Fruit fly (Drosophila melanogaster) whole organism, embryonic: ENCODE results near the gene Peritrophin-15a.

Source experiments
- Adf1 ChIP-seq: fragments of 200-800 bp; sonication (Bioruptor generic); IDR thresholded peaks from 2 replicates; pipeline ENCODE4 v1.3.6; 2022; ENCODE audit warnings: missing biosample characterization, missing genetic modification characterization
- Aef1 ChIP-seq: fragments of 200-800 bp; sonication (Bioruptor generic); IDR thresholded peaks from 3 replicates; pipeline ENCODE4 v1.3.6; 2022; ENCODE audit warnings: missing biosample characterization, missing genetic modification characterization
- Antp ChIP-seq: fragments of 200-800 bp; sonication (Bioruptor generic); optimal IDR thresholded peaks from 3 replicates; lab custom pipeline; 2016; ENCODE audit warnings: missing biosample characterization, missing genetic modification characterization
- Bteb2 ChIP-seq: fragments of 200-800 bp; sonication (Bioruptor generic); optimal IDR thresholded peaks from 2 replicates; lab custom pipeline; 2016; ENCODE audit warnings: missing biosample characterization, missing genetic modification characterization
- CG10267 ChIP-seq: fragments of 200-800 bp; sonication (Bioruptor generic); optimal IDR thresholded peaks from 2 replicates; lab custom pipeline; 2018; ENCODE audit warnings: missing biosample characterization, mild to moderate bottlenecking, missing genetic modification characterization, moderate library complexity
- CG10321 ChIP-seq: fragments of 200-800 bp; sonication (Bioruptor generic); IDR thresholded peaks from 2 replicates; pipeline ENCODE4 v1.3.6; 2022; ENCODE audit warnings: missing biosample characterization, missing genetic modification characterization
- CG11398 ChIP-seq: fragments of 200-800 bp; sonication (Bioruptor generic); optimal IDR thresholded peaks from 2 replicates; lab custom pipeline; 2016; ENCODE audit warnings: missing biosample characterization, missing genetic modification characterization
- CG11560 ChIP-seq: fragments of 200-800 bp; sonication (Bioruptor generic); IDR thresholded peaks from 3 replicates; pipeline ENCODE4 v1.3.6; 2022; ENCODE audit warnings: missing biosample characterization, missing genetic modification characterization
- CG12155 ChIP-seq: fragments of 200-800 bp; sonication (Bioruptor generic); optimal IDR thresholded peaks from 3 replicates; lab custom pipeline; 2016; ENCODE audit warnings: missing biosample characterization, missing genetic modification characterization
- CG12236 ChIP-seq: fragments of 200-800 bp; sonication (Bioruptor generic); optimal IDR thresholded peaks from 2 replicates; lab custom pipeline; 2016; ENCODE audit warnings: missing biosample characterization, missing genetic modification characterization
- CG13123 ChIP-seq: fragments of 200-800 bp; sonication (Bioruptor generic); optimal IDR thresholded peaks from 2 replicates; lab custom pipeline; 2016; ENCODE audit warnings: missing biosample characterization, missing genetic modification characterization
- CG1832 ChIP-seq: fragments of 200-800 bp; sonication (Bioruptor generic); optimal IDR thresholded peaks from 2 replicates; lab custom pipeline; 2017; ENCODE audit warnings: missing biosample characterization, mild to moderate bottlenecking, missing genetic modification characterization, inconsistent platforms
- CG30403 ChIP-seq: fragments of 200-800 bp; sonication (Bioruptor generic); optimal IDR thresholded peaks from 3 replicates; lab custom pipeline; 2016; ENCODE audit warnings: missing biosample characterization, missing genetic modification characterization
- CG30431 ChIP-seq: fragments of 200-800 bp; sonication (Bioruptor generic); optimal IDR thresholded peaks from 2 replicates; lab custom pipeline; 2017; ENCODE audit warnings: missing biosample characterization, missing genetic modification characterization
- CG4328 ChIP-seq: fragments of 200-800 bp; sonication (Bioruptor generic); optimal IDR thresholded peaks from 3 replicates; lab custom pipeline; 2017; ENCODE audit warnings: missing biosample characterization, missing genetic modification reagents, missing genetic modification characterization
- CG4360 ChIP-seq: fragments of 200-800 bp; sonication (Bioruptor generic); IDR thresholded peaks from 2 replicates; pipeline ENCODE4 v1.3.6; 2022; ENCODE audit warnings: missing biosample characterization, missing genetic modification characterization
- CG4404 ChIP-seq: fragments of 200-800 bp; sonication (Bioruptor generic); IDR thresholded peaks from 2 replicates; pipeline ENCODE4 v1.3.6; 2022; ENCODE audit warnings: missing biosample characterization, missing genetic modification characterization
- CG4617 ChIP-seq: fragments of 200-800 bp; sonication (Bioruptor generic); optimal IDR thresholded peaks from 3 replicates; lab custom pipeline; 2016; ENCODE audit warnings: missing biosample characterization, missing genetic modification characterization, borderline replicate concordance
- CG4707 ChIP-seq: fragments of 200-800 bp; sonication (Bioruptor generic); optimal IDR thresholded peaks from 2 replicates; lab custom pipeline; 2018; ENCODE audit warnings: missing biosample characterization, mild to moderate bottlenecking, missing genetic modification characterization, moderate library complexity
- CG6791 ChIP-seq: fragments of 200-800 bp; sonication (Bioruptor generic); IDR thresholded peaks from 3 replicates; pipeline ENCODE4 v1.3.6; 2022; ENCODE audit warnings: missing biosample characterization, missing genetic modification characterization; ENCODE audit not compliant: partially characterized antibody
- CG7372 ChIP-seq: fragments of 200-800 bp; sonication (Bioruptor generic); IDR thresholded peaks from 2 replicates; pipeline ENCODE4 v1.3.6; 2022; ENCODE audit warnings: missing biosample characterization, missing genetic modification characterization
- CG8944 ChIP-seq: fragments of 200-800 bp; sonication (Bioruptor generic); optimal IDR thresholded peaks from 3 replicates; lab custom pipeline; 2016; ENCODE audit warnings: missing biosample characterization, missing genetic modification characterization
- CG9797 ChIP-seq: fragments of 200-800 bp; sonication (Bioruptor generic); optimal IDR thresholded peaks from 3 replicates; lab custom pipeline; 2018; ENCODE audit warnings: missing biosample characterization, mild to moderate bottlenecking, missing genetic modification characterization
- CG9876 ChIP-seq: fragments of 200-800 bp; sonication (Bioruptor generic); optimal IDR thresholded peaks from 2 replicates; lab custom pipeline; 2016; ENCODE audit warnings: missing biosample characterization, missing genetic modification characterization
- Gug ChIP-seq: fragments of 200-800 bp; sonication (Bioruptor generic); IDR thresholded peaks from 4 replicates; pipeline ENCODE4 v1.3.6; 2022; ENCODE audit warnings: missing biosample characterization, missing genetic modification characterization
- HLH3B ChIP-seq: fragments of 200-800 bp; sonication (Bioruptor generic); IDR thresholded peaks from 2 replicates; pipeline ENCODE4 v1.3.6; 2022; ENCODE audit warnings: missing biosample characterization, missing genetic modification characterization
- HLH54F ChIP-seq: fragments of 200-800 bp; sonication (Bioruptor generic); optimal IDR thresholded peaks from 3 replicates; lab custom pipeline; 2016; ENCODE audit warnings: missing biosample characterization, missing genetic modification characterization
- HmgD ChIP-seq: fragments of 200-800 bp; sonication (Bioruptor generic); optimal IDR thresholded peaks from 3 replicates; lab custom pipeline; 2016; ENCODE audit warnings: missing biosample characterization, missing genetic modification characterization
- Meics ChIP-seq: fragments of 200-800 bp; sonication (Bioruptor generic); optimal IDR thresholded peaks from 2 replicates; lab custom pipeline; 2017; ENCODE audit warnings: missing biosample characterization, mild to moderate bottlenecking, missing genetic modification characterization
- Ptx1 ChIP-seq: fragments of 200-800 bp; sonication (Bioruptor generic); IDR thresholded peaks from 2 replicates; pipeline ENCODE4 v1.3.6; 2022; ENCODE audit warnings: missing biosample characterization, missing genetic modification characterization
- Ravus ChIP-seq: fragments of 200-800 bp; sonication (Bioruptor generic); IDR thresholded peaks from 2 replicates; pipeline ENCODE4 v1.3.6; 2022; ENCODE audit warnings: missing biosample characterization, missing genetic modification characterization
- Sox102F ChIP-seq: fragments of 200-800 bp; sonication (Bioruptor generic); optimal IDR thresholded peaks from 2 replicates; lab custom pipeline; 2018; ENCODE audit warnings: missing biosample characterization, mild to moderate bottlenecking, missing genetic modification characterization, moderate library complexity
- Taf1 ChIP-seq: fragments of 200-800 bp; sonication (Bioruptor generic); IDR thresholded peaks from 2 replicates; pipeline ENCODE4 v1.3.6; 2022; ENCODE audit warnings: missing biosample characterization, missing genetic modification characterization
- ap ChIP-seq: fragments of 200-800 bp; sonication (Bioruptor generic); IDR thresholded peaks from 2 replicates; pipeline ENCODE4 v1.3.6; 2022; ENCODE audit warnings: missing biosample characterization, missing genetic modification characterization
- ash1 ChIP-seq: fragments of 200-800 bp; sonication (Bioruptor generic); optimal IDR thresholded peaks from 2 replicates; lab custom pipeline; 2018; ENCODE audit warnings: missing biosample characterization, mild to moderate bottlenecking, missing genetic modification characterization
- chif ChIP-seq, 2 experiments: fragments of 200-800 bp; sonication (Bioruptor generic); optimal IDR thresholded peaks; 3 replicates each; lab custom pipeline; 2016; ENCODE audit warnings: missing biosample characterization in 2 of 2, missing genetic modification characterization in 2 of 2
- da ChIP-seq: fragments of 200-800 bp; sonication (Bioruptor generic); optimal IDR thresholded peaks from 2 replicates; lab custom pipeline; 2016; ENCODE audit warnings: missing biosample characterization, missing genetic modification characterization
- dan ChIP-seq: fragments of 200-800 bp; sonication (Bioruptor generic); IDR thresholded peaks from 2 replicates; pipeline ENCODE4 v1.3.6; 2022; ENCODE audit warnings: missing biosample characterization, missing genetic modification characterization
- disco-r ChIP-seq: fragments of 200-800 bp; sonication (Bioruptor generic); optimal IDR thresholded peaks from 2 replicates; lab custom pipeline; 2016; ENCODE audit warnings: missing biosample characterization, missing genetic modification characterization
- dmrt11E ChIP-seq: fragments of 200-800 bp; sonication (Bioruptor generic); optimal IDR thresholded peaks from 3 replicates; lab custom pipeline; 2018; ENCODE audit warnings: missing biosample characterization, mild to moderate bottlenecking, missing genetic modification characterization, moderate library complexity
- eyg ChIP-seq: fragments of 200-800 bp; sonication (Bioruptor generic); optimal IDR thresholded peaks from 3 replicates; lab custom pipeline; 2016; ENCODE audit warnings: missing biosample characterization, missing genetic modification characterization
- fd3F ChIP-seq: fragments of 200-800 bp; sonication (Bioruptor generic); optimal IDR thresholded peaks from 2 replicates; lab custom pipeline; 2018; ENCODE audit warnings: missing biosample characterization, mild to moderate bottlenecking, missing genetic modification characterization, moderate library complexity
- ftz-f1 ChIP-seq: fragments of 200-800 bp; sonication (Bioruptor generic); optimal IDR thresholded peaks from 2 replicates; lab custom pipeline; 2016; ENCODE audit warnings: missing biosample characterization, missing genetic modification characterization
- gcm ChIP-seq: fragments of 200-800 bp; sonication (Bioruptor generic); optimal IDR thresholded peaks from 2 replicates; lab custom pipeline; 2019; ENCODE audit warnings: missing biosample characterization, mild to moderate bottlenecking, missing genetic modification characterization, moderate library complexity
- her ChIP-seq: fragments of 200-800 bp; sonication (Bioruptor generic); optimal IDR thresholded peaks from 2 replicates; lab custom pipeline; 2016; ENCODE audit warnings: missing biosample characterization, missing genetic modification characterization
- inv ChIP-seq: fragments of 200-800 bp; sonication (Bioruptor generic); IDR thresholded peaks from 2 replicates; pipeline ENCODE4 v1.3.6; 2022; ENCODE audit warnings: missing biosample characterization, missing genetic modification characterization; ENCODE audit not compliant: partially characterized antibody
- klu ChIP-seq: fragments of 200-800 bp; sonication (Bioruptor generic); IDR thresholded peaks from 2 replicates; pipeline ENCODE4 v1.3.6; 2022; ENCODE audit warnings: missing biosample characterization, missing genetic modification characterization
- pho ChIP-seq: fragments of 200-800 bp; sonication (Bioruptor generic); optimal IDR thresholded peaks from 2 replicates; lab custom pipeline; 2016; ENCODE audit warnings: missing biosample characterization, missing genetic modification characterization
- seq ChIP-seq: fragments of 200-800 bp; sonication (Bioruptor generic); IDR thresholded peaks from 2 replicates; pipeline ENCODE4 v1.3.6; 2022; ENCODE audit warnings: missing biosample characterization, missing genetic modification characterization
- twi ChIP-seq: fragments of 200-800 bp; optimal IDR thresholded peaks from 2 replicates; lab custom pipeline; 2019; ENCODE audit warnings: missing biosample characterization, mild to moderate bottlenecking, missing genetic modification characterization, moderate library complexity
- tx ChIP-seq: fragments of 200-800 bp; sonication (Bioruptor generic); optimal IDR thresholded peaks from 2 replicates; lab custom pipeline; 2016; ENCODE audit warnings: missing biosample characterization, missing genetic modification characterization

Gene Peritrophin-15a

dm6 chr2L:8362273-8362954, 33.5 kb downstream of the Peritrophin-15a start, which contains the start of gene CG7627 (continued):
- TF ChIP-seq her: peak; percentile 70
- no peak for TF ChIP-seq CG4617 (GFP tag; lab: Kevin White, UChicago)
- TF ChIP-seq Ravus: peak; percentile 54
- peak; percentile 75 for TF ChIP-seq Aef1
- TF ChIP-seq CG10267 (tag; lab: Kevin White, UChicago): peak; percentile 65
- peak; percentile 86 for TF ChIP-seq Gug (GFP tag; lab: Robert Waterston, UW)
- no peak for TF ChIP-seq twi (tag; lab: Kevin White, UChicago)
- peak; percentile 62 for TF ChIP-seq dmrt11E (tag; lab: Kevin White, UChicago)
- peak; percentile 10 for TF ChIP-seq Bteb2
- TF ChIP-seq CG10321 (GFP tag; lab: Robert Waterston, UW): no peak
- peak; percentile 57 for TF ChIP-seq CG4328
- TF ChIP-seq chif (GFP tag; optimal IDR thresholded peaks at IDR 0.05; lab: Kevin White, UChicago): peak; percentile 56 to 76
- TF ChIP-seq CG4707 (GFP tag; lab: Kevin White, UChicago): peak; percentile 37
- peak; percentile 11 for TF ChIP-seq CG30431 (GFP tag; lab: Kevin White, UChicago)
- peak; percentile 57 for TF ChIP-seq tx
- TF ChIP-seq ash1 (GFP tag; lab: Kevin White, UChicago): no peak
- TF ChIP-seq Ptx1 (GFP tag; lab: Robert Waterston, UW): peak; percentile 83
- peak; percentile 50 for TF ChIP-seq eyg
- TF ChIP-seq CG13123 (GFP tag; lab: Kevin White, UChicago): no peak
- peak; percentile 65 for TF ChIP-seq HmgD (GFP tag; lab: Kevin White, UChicago)
- TF ChIP-seq CG6791: no peak
- peak; percentile 35 for TF ChIP-seq CG9876 (GFP tag; lab: Kevin White, UChicago)
- TF ChIP-seq Meics (GFP tag; lab: Kevin White, UChicago): peak; percentile 84
- TF ChIP-seq CG12236 (GFP tag; lab: Kevin White, UChicago): no peak
- TF ChIP-seq HLH54F (GFP tag; lab: Kevin White, UChicago): peak; percentile 72
- TF ChIP-seq klu (GFP tag; lab: Robert Waterston, UW): peak; percentile 25; the same call in 1 of the 2 replicates
- no peak for TF ChIP-seq inv (GFP tag; lab: Robert Waterston, UW)
- TF ChIP-seq CG8944 (GFP tag; lab: Kevin White, UChicago): peak; percentile 75
- no peak for TF ChIP-seq CG11398 (GFP tag; lab: Kevin White, UChicago)
- peak; percentile 53 for TF ChIP-seq CG12155 (GFP tag; lab: Kevin White, UChicago)
- TF ChIP-seq Taf1 (GFP tag; lab: Robert Waterston, UW): peak; percentile 69
- no peak for TF ChIP-seq CG9797
- peak; percentile 60 for TF ChIP-seq fd3F (GFP tag; lab: Kevin White, UChicago)
- peak; percentile 68 for TF ChIP-seq Adf1
- peak; percentile 70 for TF ChIP-seq Antp
- TF ChIP-seq CG11560 (tag; lab: Robert Waterston, UW): peak; percentile 63; the same call in 2 of the 3 replicates
- TF ChIP-seq ftz-f1 (GFP tag; lab: Kevin White, UChicago): no peak
- TF ChIP-seq gcm (GFP tag; lab: Kevin White, UChicago): peak; percentile 48
- peak; percentile 59 for TF ChIP-seq pho (GFP tag; lab: Kevin White, UChicago)
- peak; percentile 71 for TF ChIP-seq seq (GFP tag; lab: Robert Waterston, UW)
- no peak for TF ChIP-seq dan (GFP tag; lab: Robert Waterston, UW)
- no peak for TF ChIP-seq CG1832 (GFP tag; lab: Kevin White, UChicago)
- peak; percentile 19 for TF ChIP-seq da (GFP tag; lab: Kevin White, UChicago)
- TF ChIP-seq disco-r (GFP tag; lab: Kevin White, UChicago): peak; percentile 74
- TF ChIP-seq CG4404: peak; percentile 78
- TF ChIP-seq HLH3B (GFP tag; lab: Robert Waterston, UW): peak; percentile 81
- 0 out of 2 replicates have a peak, but pooled peaks have one; percentile 51 for TF ChIP-seq ap
- peak; percentile 83 for TF ChIP-seq CG30403 (GFP tag; lab: Kevin White, UChicago)
- peak; percentile 56 for TF ChIP-seq Sox102F
- 0 out of 2 replicates have a peak, but pooled peaks have one; percentile 23 for TF ChIP-seq CG4360 (GFP tag; lab: Robert Waterston, UW)
- TF ChIP-seq CG7372 (GFP tag; lab: Robert Waterston, UW): peak; percentile 75
